Fruit fly (Drosophila melanogaster): Measurements from ENCODE around the gene Acbp6.
A peak's percentile ranks its signal among the peaks of the same experiment; 100 is the strongest.

The Acbp6 gene

DNA sequence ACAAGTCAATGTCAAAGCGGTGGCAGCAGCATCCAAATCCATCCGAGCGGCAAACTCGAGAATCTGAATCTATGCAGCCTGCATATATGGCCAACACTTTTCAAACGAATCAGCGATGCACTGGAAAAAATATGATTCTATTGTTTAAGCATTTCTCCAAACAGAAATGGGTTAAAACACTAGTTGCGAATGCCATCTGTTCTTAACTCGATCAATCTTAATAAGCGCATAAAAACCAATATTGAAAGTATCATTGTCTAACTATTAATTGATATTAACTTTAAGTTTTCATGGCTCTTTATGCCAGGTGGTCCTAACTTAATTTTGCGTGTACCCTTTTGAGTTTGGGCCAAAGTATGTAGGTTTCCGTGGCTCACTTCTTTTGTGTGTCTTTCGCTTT is 23.0 kb upstream of the Acbp6 start:
- no peak for TF ChIP-seq CG33017 (tag; optimal IDR thresholded peaks at IDR 0.05)
- no peak for TF ChIP-seq ovo (GFP tag; optimal IDR thresholded peaks at IDR 0.05)
- TF ChIP-seq Hr96 (GFP tag; optimal IDR thresholded peaks at IDR 0.05), result no peak
- TF ChIP-seq cic (GFP tag; optimal IDR thresholded peaks at IDR 0.05), result no peak
- no peak for TF ChIP-seq CG7045 (GFP tag; optimal IDR thresholded peaks at IDR 0.05)
- no peak for TF ChIP-seq Clk (GFP tag; optimal IDR thresholded peaks at IDR 0.05)
- no peak for TF ChIP-seq CG14711 (tag; optimal IDR thresholded peaks at IDR 0.05)
- TF ChIP-seq kay (GFP tag; ENCODE audit: borderline replicate concordance), result no peak
- no peak for TF ChIP-seq Mnt (GFP tag; optimal IDR thresholded peaks at IDR 0.05)
- no peak for TF ChIP-seq toe (GFP tag; optimal IDR thresholded peaks at IDR 0.05)
- TF ChIP-seq Crg-1 (GFP tag; optimal IDR thresholded peaks at IDR 0.05), result no peak
- TF ChIP-seq CG12768 (GFP tag; optimal IDR thresholded peaks at IDR 0.05), result no peak
- TF ChIP-seq CG5204 (GFP tag; optimal IDR thresholded peaks at IDR 0.05), result no peak
- no peak for TF ChIP-seq bab1 (GFP tag; optimal IDR thresholded peaks at IDR 0.05)

DNA sequence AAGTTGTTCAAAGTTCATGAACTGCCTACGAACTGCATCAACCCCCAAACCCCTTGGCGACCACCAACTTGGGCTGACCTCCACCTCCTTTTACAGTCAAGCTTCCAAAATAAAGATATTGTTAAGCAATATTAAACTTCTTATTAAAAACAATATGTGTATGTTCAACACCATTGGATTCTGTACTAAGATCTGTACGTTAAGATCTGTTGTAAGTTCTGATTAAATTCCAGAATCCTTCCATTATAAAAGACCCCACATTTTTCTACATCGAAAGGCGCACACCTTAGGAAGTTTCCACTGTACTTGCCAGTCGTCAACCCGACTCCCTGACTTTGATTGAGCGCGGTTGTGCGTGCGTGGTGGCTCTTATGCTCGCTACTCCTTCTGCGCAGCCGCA is 15.7 kb upstream of the Acbp6 start:
- TF ChIP-seq kay (GFP tag; ENCODE audit: borderline replicate concordance), result no peak
- TF ChIP-seq tj (GFP tag; optimal IDR thresholded peaks at IDR 0.05), result no peak
- TF ChIP-seq CG7101 (tag; optimal IDR thresholded peaks at IDR 0.05), result no peak
- TF ChIP-seq ovo (GFP tag; optimal IDR thresholded peaks at IDR 0.05), result no peak
- TF ChIP-seq cnc (optimal IDR thresholded peaks at IDR 0.05), result no peak
- TF ChIP-seq bab1 (GFP tag; optimal IDR thresholded peaks at IDR 0.05), result no peak
- TF ChIP-seq Hr96 (GFP tag; optimal IDR thresholded peaks at IDR 0.05), result no peak
- no peak for TF ChIP-seq cic (GFP tag; optimal IDR thresholded peaks at IDR 0.05)
- TF ChIP-seq CG1620 (GFP tag; optimal IDR thresholded peaks at IDR 0.05), result no peak
- no peak for TF ChIP-seq CG14711 (tag; optimal IDR thresholded peaks at IDR 0.05)
- TF ChIP-seq toe (GFP tag; optimal IDR thresholded peaks at IDR 0.05), result no peak

DNA sequence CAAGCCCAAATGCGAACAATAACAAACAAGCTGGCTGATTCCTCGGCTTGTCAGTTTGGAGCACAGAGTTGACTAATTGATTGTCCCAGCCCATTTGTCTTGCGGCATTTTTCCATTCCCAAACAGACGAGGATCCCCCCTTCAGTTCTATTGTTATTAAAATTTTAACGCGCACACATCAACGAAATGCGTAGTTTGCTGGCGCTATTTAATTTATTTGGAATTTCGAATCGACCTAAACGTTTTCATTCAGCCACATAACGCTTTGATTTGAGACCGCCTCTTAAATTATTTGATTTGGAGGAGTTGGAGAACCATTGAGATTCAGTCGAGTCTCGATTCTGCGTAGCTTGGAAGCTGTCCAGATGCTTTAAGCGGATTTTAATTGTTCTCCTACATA is 12.8 kb upstream of the Acbp6 start:
- TF ChIP-seq cnc (optimal IDR thresholded peaks at IDR 0.05) (no peak), cic (GFP tag; optimal IDR thresholded peaks at IDR 0.05) (no peak), bab1 (GFP tag; optimal IDR thresholded peaks at IDR 0.05) (no peak), Crg-1 (GFP tag; optimal IDR thresholded peaks at IDR 0.05) (no peak), CG33017 (tag; optimal IDR thresholded peaks at IDR 0.05) (no peak)

DNA sequence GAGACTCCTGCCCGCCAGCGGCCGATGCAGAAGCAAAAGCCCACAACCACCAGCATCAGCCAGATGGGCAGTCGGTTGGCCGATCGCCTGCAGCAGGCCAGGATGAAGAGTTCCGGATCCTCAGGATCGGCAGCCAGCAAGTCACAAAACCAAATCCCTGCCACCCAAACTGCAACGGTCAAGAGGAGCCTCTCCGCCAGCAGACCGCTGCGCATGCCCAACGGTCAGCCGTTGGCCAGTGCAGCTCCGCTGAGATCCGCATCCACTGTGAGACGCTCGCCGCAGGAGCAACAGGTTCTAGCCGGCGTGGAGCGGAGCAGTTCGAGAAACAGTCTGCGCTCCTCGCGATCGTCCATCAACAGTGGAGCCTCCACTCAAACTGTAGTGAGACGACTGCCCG is 6.6 kb upstream of the Acbp6 start:
- no peak for TF ChIP-seq Hr96 (GFP tag; optimal IDR thresholded peaks at IDR 0.05)
- no peak for TF ChIP-seq CG7045 (GFP tag; optimal IDR thresholded peaks at IDR 0.05)
- TF ChIP-seq CG7101 (tag; optimal IDR thresholded peaks at IDR 0.05), result no peak
- TF ChIP-seq bab1 (GFP tag; optimal IDR thresholded peaks at IDR 0.05), result no peak
- TF ChIP-seq CG11617 (GFP tag; optimal IDR thresholded peaks at IDR 0.05), result no peak
- no peak for TF ChIP-seq tj (GFP tag; optimal IDR thresholded peaks at IDR 0.05)
- no peak for TF ChIP-seq Clk (GFP tag; optimal IDR thresholded peaks at IDR 0.05)
- TF ChIP-seq Crg-1 (GFP tag; optimal IDR thresholded peaks at IDR 0.05), result no peak
- no peak for TF ChIP-seq CG1620 (GFP tag; optimal IDR thresholded peaks at IDR 0.05)
- TF ChIP-seq Mnt (GFP tag; optimal IDR thresholded peaks at IDR 0.05), result no peak

DNA sequence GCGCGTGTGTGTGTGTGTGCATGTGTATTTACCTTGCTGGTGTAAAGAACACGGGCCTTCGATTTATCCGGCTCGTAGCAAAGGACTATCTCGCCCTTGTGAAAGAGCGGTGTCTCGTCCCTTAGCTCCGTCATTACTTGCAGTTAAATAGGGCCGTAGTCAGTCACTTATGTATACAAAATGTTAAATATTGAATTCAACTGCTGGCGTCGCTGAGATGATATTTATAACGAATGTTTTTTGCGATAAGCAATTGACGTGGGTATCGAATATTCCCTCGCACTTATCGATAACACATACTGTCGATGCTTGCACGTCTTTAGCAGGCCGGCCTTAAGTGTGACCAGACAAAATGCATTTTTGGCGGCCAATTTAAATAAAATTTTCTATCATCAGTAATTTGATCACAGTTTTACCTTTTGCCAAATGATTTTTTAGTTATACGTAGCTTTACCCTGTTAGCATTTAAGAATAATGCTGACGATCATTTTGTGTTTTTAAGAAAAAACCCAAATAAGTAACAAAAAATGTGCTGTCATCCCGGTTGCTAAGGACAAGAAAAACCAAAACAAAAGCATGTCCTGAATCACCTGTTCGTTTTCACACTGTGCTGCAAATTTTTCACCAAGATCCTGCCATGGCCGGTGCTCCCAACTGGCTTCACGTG is 3.3 kb upstream of the Acbp6 start, which contains the start of the genes msl-3 and BBS1:
msl-3 (minus strand) TSS at position 245 of the 667 bp plus-strand sequence.
BBS1 (plus strand) TSS at position 617 of the 667 bp plus-strand sequence.
- TF ChIP-seq bab1 (GFP tag; optimal IDR thresholded peaks at IDR 0.05), result peak; percentile 17
- TF ChIP-seq CG5204 (GFP tag; optimal IDR thresholded peaks at IDR 0.05), result no peak
- TF ChIP-seq Mnt (GFP tag; optimal IDR thresholded peaks at IDR 0.05), result peak; percentile 19
- no peak for TF ChIP-seq pad (GFP tag; optimal IDR thresholded peaks at IDR 0.05)
- TF ChIP-seq CG11617 (GFP tag; optimal IDR thresholded peaks at IDR 0.05), result no peak

DNA sequence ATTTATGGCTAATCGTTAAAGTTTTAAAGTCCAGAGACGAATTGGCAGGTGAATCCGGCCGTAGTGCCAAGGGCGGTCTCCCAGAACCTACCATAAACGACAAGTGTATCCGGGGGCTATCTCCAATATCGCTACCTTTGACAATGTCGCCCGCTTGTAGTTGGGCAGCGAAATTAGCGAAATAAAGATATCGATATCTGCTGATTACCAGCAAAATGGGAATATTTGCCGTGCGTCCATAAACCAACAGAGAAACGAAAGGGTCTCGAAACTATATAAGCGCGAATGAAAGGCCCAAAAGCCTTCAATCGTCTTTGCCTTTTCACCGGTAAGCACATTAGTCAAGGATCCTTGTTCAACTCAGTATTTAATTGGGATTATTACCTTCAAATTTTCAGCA is 1.9 kb downstream of the Acbp6 start, which contains the start of gene Acbp3:
Acbp3 (plus strand) TSS at position 301 of the 400 bp plus-strand sequence.
- TF ChIP-seq CG5204 (GFP tag; optimal IDR thresholded peaks at IDR 0.05) (no peak), toe (GFP tag; optimal IDR thresholded peaks at IDR 0.05) (no peak), CG1620 (GFP tag; optimal IDR thresholded peaks at IDR 0.05) (no peak), CG14711 (tag; optimal IDR thresholded peaks at IDR 0.05) (no peak), Mnt (GFP tag; optimal IDR thresholded peaks at IDR 0.05) (no peak), Hr96 (GFP tag; optimal IDR thresholded peaks at IDR 0.05) (no peak), CG33017 (tag; optimal IDR thresholded peaks at IDR 0.05) (no peak), Crg-1 (GFP tag; optimal IDR thresholded peaks at IDR 0.05) (no peak), CG7101 (tag; optimal IDR thresholded peaks at IDR 0.05) (no peak), cic (GFP tag; optimal IDR thresholded peaks at IDR 0.05) (no peak), tj (GFP tag; optimal IDR thresholded peaks at IDR 0.05) (no peak), pad (GFP tag; optimal IDR thresholded peaks at IDR 0.05) (no peak)

DNA sequence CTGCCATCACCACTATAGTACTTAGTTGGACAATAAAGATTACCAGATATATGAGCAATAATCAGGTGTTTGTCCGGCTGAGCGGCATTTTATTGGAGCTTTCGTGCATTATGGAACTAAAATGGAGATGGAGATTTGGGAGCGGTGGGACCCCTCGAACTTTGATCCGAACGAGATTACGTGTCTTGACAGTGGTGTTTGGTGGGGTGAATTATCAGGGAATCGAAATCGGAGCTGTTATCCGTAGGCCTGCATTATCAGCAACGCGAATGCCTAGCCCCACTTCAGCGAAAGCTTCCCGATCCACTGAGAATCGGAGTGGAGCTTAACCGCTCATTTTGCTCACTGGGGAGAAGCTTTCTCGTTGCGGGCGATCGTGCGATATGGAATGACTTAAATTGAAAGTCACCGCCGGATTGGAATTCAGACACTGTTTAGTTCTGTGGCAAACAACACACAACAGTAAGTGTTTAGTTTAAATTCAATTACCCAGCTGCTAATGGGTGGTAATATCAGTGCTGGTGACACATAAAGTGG is 2.8 kb downstream of the Acbp6 start, which contains the start of gene Acbp2:
Acbp2 (plus strand) TSS at position 417 of the 537 bp plus-strand sequence.
- TF ChIP-seq CG14711 (tag; optimal IDR thresholded peaks at IDR 0.05), result peak; percentile 0
- no peak for TF ChIP-seq toe (GFP tag; optimal IDR thresholded peaks at IDR 0.05)
- no peak for TF ChIP-seq Clk (GFP tag; optimal IDR thresholded peaks at IDR 0.05)
- no peak for TF ChIP-seq Crg-1 (GFP tag; optimal IDR thresholded peaks at IDR 0.05)
- TF ChIP-seq CG7045 (GFP tag; optimal IDR thresholded peaks at IDR 0.05), result peak; percentile 34
- TF ChIP-seq Mnt (GFP tag; optimal IDR thresholded peaks at IDR 0.05), result peak; percentile 55
- no peak for TF ChIP-seq CG5204 (GFP tag; optimal IDR thresholded peaks at IDR 0.05)
- TF ChIP-seq pad (GFP tag; optimal IDR thresholded peaks at IDR 0.05), result peak; percentile 23
- no peak for TF ChIP-seq Hr96 (GFP tag; optimal IDR thresholded peaks at IDR 0.05)
- TF ChIP-seq CG12768 (GFP tag; optimal IDR thresholded peaks at IDR 0.05), result peak; percentile 72
- TF ChIP-seq CG1620 (GFP tag; optimal IDR thresholded peaks at IDR 0.05), result no peak
- TF ChIP-seq CG7101 (tag; optimal IDR thresholded peaks at IDR 0.05), result peak; percentile 15
- TF ChIP-seq tj (GFP tag; optimal IDR thresholded peaks at IDR 0.05), result no peak
- no peak for TF ChIP-seq CG11617 (GFP tag; optimal IDR thresholded peaks at IDR 0.05)
- peak; percentile 59 to 60 for TF ChIP-seq cnc (optimal IDR thresholded peaks at IDR 0.05)
- peak; percentile 88 for TF ChIP-seq kay (GFP tag; ENCODE audit: borderline replicate concordance)
- TF ChIP-seq cic (GFP tag; optimal IDR thresholded peaks at IDR 0.05), result peak; percentile 74
- no peak for TF ChIP-seq ovo (GFP tag; optimal IDR thresholded peaks at IDR 0.05)
- TF ChIP-seq CG33017 (tag; optimal IDR thresholded peaks at IDR 0.05), result peak; percentile 55
- TF ChIP-seq bab1 (GFP tag; optimal IDR thresholded peaks at IDR 0.05), result no peak
